Worm (Caenorhabditis elegans) whole organism, mixed stage, embryonic: ENCODE data around the gene btbd-10.
"Not testable (repeated sequence)": the region's sequence is repeated elsewhere in the genome, so short reads cannot be mapped to it uniquely, and the experiment has no call there.

ENCODE experiments used
- M03D4.4 ChIP-seq: sonication (generic microtip); optimal IDR thresholded peaks from 2 replicates; lab custom pipeline; 2017; ENCODE audit warnings: mild to moderate bottlenecking, missing genetic modification characterization, missing compliant biosample characterization
- bed-3 ChIP-seq: fragments of 200-800 bp; sonication (Bioruptor generic); optimal IDR thresholded peaks from 3 replicates; lab custom pipeline; 2018; ENCODE audit warnings: mild to moderate bottlenecking, missing genetic modification characterization, moderate library complexity, missing compliant biosample characterization
- ceh-39 ChIP-seq: fragments of 150-350 bp; optimal IDR thresholded peaks from 2 replicates; lab custom pipeline; 2014; ENCODE audit warnings: missing biosample characterization, missing genetic modification characterization
- ceh-43 ChIP-seq: fragments of 200-800 bp; sonication (Bioruptor generic); optimal IDR thresholded peaks from 2 replicates; lab custom pipeline; 2018; ENCODE audit warnings: mild to moderate bottlenecking, missing genetic modification characterization, moderate library complexity, missing compliant biosample characterization
- ceh-83 ChIP-seq: fragments of 200-800 bp; sonication (Bioruptor generic); optimal IDR thresholded peaks from 2 replicates; lab custom pipeline; 2018; ENCODE audit warnings: mild to moderate bottlenecking, missing genetic modification characterization, missing compliant biosample characterization
- ces-1 ChIP-seq: fragments of 150-350 bp; optimal IDR thresholded peaks from 2 replicates; lab custom pipeline; 2014; ENCODE audit warnings: missing biosample characterization, missing genetic modification reagents, missing genetic modification characterization
- drap-1 ChIP-seq: fragments of 200-800 bp; sonication (Bioruptor generic); optimal IDR thresholded peaks from 3 replicates; lab custom pipeline; 2018; ENCODE audit warnings: mild to moderate bottlenecking, missing genetic modification characterization, missing compliant biosample characterization
- elt-1 ChIP-seq: sonication (generic microtip); optimal IDR thresholded peaks from 2 replicates; lab custom pipeline; 2017; ENCODE audit warnings: missing genetic modification characterization, mild to moderate bottlenecking, missing compliant biosample characterization, antibody characterized with exemption, moderate library complexity, borderline replicate concordance; ENCODE audit not compliant: insufficient read depth
- elt-3 ChIP-seq: fragments of 150-350 bp; optimal IDR thresholded peaks from 2 replicates; lab custom pipeline; 2014; ENCODE audit warnings: missing biosample characterization, missing genetic modification characterization
- flh-1 ChIP-seq: fragments of 200-800 bp; sonication (Bioruptor generic); optimal IDR thresholded peaks from 2 replicates; lab custom pipeline; 2018; ENCODE audit warnings: mild to moderate bottlenecking, missing genetic modification characterization, moderate library complexity, missing compliant biosample characterization
- ham-2 ChIP-seq: fragments of 200-800 bp; sonication (Bioruptor generic); optimal IDR thresholded peaks from 2 replicates; lab custom pipeline; 2018; ENCODE audit warnings: mild to moderate bottlenecking, missing genetic modification characterization, missing compliant biosample characterization
- hlh-1 ChIP-seq: fragments of 150-350 bp; optimal IDR thresholded peaks from 2 replicates; lab custom pipeline; 2014; ENCODE audit warnings: missing biosample characterization, missing genetic modification reagents, missing genetic modification characterization
- lin-13 ChIP-seq: fragments of 150-350 bp; optimal IDR thresholded peaks from 2 replicates; lab custom pipeline; 2014; ENCODE audit warnings: missing biosample characterization, missing genetic modification characterization
- lin-32 ChIP-seq: fragments of 200-800 bp; sonication (Bioruptor generic); optimal IDR thresholded peaks from 2 replicates; lab custom pipeline; 2018; ENCODE audit warnings: mild to moderate bottlenecking, missing genetic modification characterization, missing compliant biosample characterization
- lsy-2 ChIP-seq: fragments of 150-350 bp; optimal IDR thresholded peaks from 2 replicates; lab custom pipeline; 2014; ENCODE audit warnings: missing biosample characterization, missing genetic modification characterization
- mab-5 ChIP-seq: fragments of 150-350 bp; optimal IDR thresholded peaks from 2 replicates; lab custom pipeline; 2014; ENCODE audit warnings: missing biosample characterization, missing genetic modification characterization
- mep-1 ChIP-seq: fragments of 150-350 bp; optimal IDR thresholded peaks from 2 replicates; lab custom pipeline; 2017; ENCODE audit warnings: missing biosample characterization, missing genetic modification reagents, missing genetic modification characterization, inconsistent platforms
- mls-2 ChIP-seq: sonication (generic microtip); optimal IDR thresholded peaks from 2 replicates; lab custom pipeline; 2016; ENCODE audit warnings: mild to moderate bottlenecking, missing genetic modification characterization, moderate library complexity, missing compliant biosample characterization
- nhr-12 ChIP-seq: fragments of 150-350 bp; optimal IDR thresholded peaks from 2 replicates; lab custom pipeline; 2014; ENCODE audit warnings: missing biosample characterization, missing genetic modification characterization
- nhr-2 ChIP-seq: fragments of 150-350 bp; optimal IDR thresholded peaks from 2 replicates; lab custom pipeline; 2014; ENCODE audit warnings: missing biosample characterization, missing genetic modification characterization
- nhr-28 ChIP-seq: fragments of 150-350 bp; optimal IDR thresholded peaks from 2 replicates; lab custom pipeline; 2014; ENCODE audit warnings: missing biosample characterization, missing genetic modification characterization
- nhr-76 ChIP-seq: sonication (generic microtip); optimal IDR thresholded peaks from 2 replicates; lab custom pipeline; 2017; ENCODE audit warnings: missing biosample characterization, missing genetic modification characterization
- pha-4 ChIP-seq: fragments of 150-350 bp; optimal IDR thresholded peaks from 2 replicates; lab custom pipeline; 2018; ENCODE audit warnings: missing biosample characterization, missing genetic modification reagents, missing genetic modification characterization
- sem-2 ChIP-seq: fragments of 200-800 bp; sonication (Bioruptor generic); optimal IDR thresholded peaks from 2 replicates; lab custom pipeline; 2018; ENCODE audit warnings: mild to moderate bottlenecking, missing genetic modification characterization, missing compliant biosample characterization
- snpc-4 ChIP-seq: fragments of 150-350 bp; optimal IDR thresholded peaks from 2 replicates; lab custom pipeline; 2014; ENCODE audit warnings: missing biosample characterization, missing genetic modification characterization
- sptf-1 ChIP-seq: sonication (generic microtip); optimal IDR thresholded peaks from 2 replicates; lab custom pipeline; 2017; ENCODE audit warnings: mild to moderate bottlenecking, missing genetic modification characterization, moderate library complexity, missing compliant biosample characterization
- tbx-8 ChIP-seq: fragments of 200-800 bp; sonication (Bioruptor generic); optimal IDR thresholded peaks from 2 replicates; lab custom pipeline; 2018; ENCODE audit warnings: mild to moderate bottlenecking, missing genetic modification characterization, moderate library complexity, missing compliant biosample characterization
- unc-120 ChIP-seq: sonication (generic microtip); optimal IDR thresholded peaks from 2 replicates; lab custom pipeline; 2017; ENCODE audit warnings: missing genetic modification characterization, missing compliant biosample characterization; ENCODE audit not compliant: poor library complexity, severe bottlenecking
- unc-39 ChIP-seq: fragments of 150-350 bp; optimal IDR thresholded peaks from 2 replicates; lab custom pipeline; 2014; ENCODE audit warnings: missing biosample characterization, missing genetic modification characterization
- unc-62 ChIP-seq: fragments of 150-350 bp; optimal IDR thresholded peaks from 2 replicates; lab custom pipeline; 2014; ENCODE audit warnings: missing biosample characterization, missing genetic modification reagents, missing genetic modification characterization
- ztf-11 ChIP-seq: fragments of 150-350 bp; optimal IDR thresholded peaks from 2 replicates; lab custom pipeline; 2014; ENCODE audit warnings: missing biosample characterization, missing genetic modification characterization

The btbd-10 gene

ce11 chrII:4908160-4908559 is 3.4 kb downstream of the btbd-10 start:
- no peak for TF ChIP-seq nhr-12
- TF ChIP-seq ham-2 (GFP tag; lab: Kevin White, UChicago): peak; percentile 40
- no peak for TF ChIP-seq sptf-1
- no peak for TF ChIP-seq mls-2 (tag; lab: Kevin White, UChicago)
- TF ChIP-seq ces-1 (GFP tag; lab: Kevin White, UChicago): no peak
- peak; percentile 30 for TF ChIP-seq hlh-1 (tag; lab: Kevin White, UChicago)
- no peak for TF ChIP-seq drap-1 (GFP tag; lab: Kevin White, UChicago)
- no peak for TF ChIP-seq ztf-11 (tag; lab: Kevin White, UChicago)
- no peak for TF ChIP-seq M03D4.4 (tag; lab: Kevin White, UChicago)
- no peak for TF ChIP-seq tbx-8 (GFP tag; lab: Kevin White, UChicago)
- no peak for TF ChIP-seq mep-1 (tag; lab: Kevin White, UChicago)
- no peak for TF ChIP-seq unc-39
- TF ChIP-seq flh-1 (GFP tag; lab: Kevin White, UChicago): no peak
- TF ChIP-seq mab-5 (tag; lab: Kevin White, UChicago): no peak
- no peak for TF ChIP-seq snpc-4 (tag; lab: Kevin White, UChicago)
- TF ChIP-seq ceh-43 (GFP tag; lab: Kevin White, UChicago): no peak
- peak; percentile 38 for TF ChIP-seq unc-120 (tag; lab: Kevin White, UChicago)
- TF ChIP-seq unc-62 (GFP tag; lab: Kevin White, UChicago): peak; percentile 76
- TF ChIP-seq lin-32: no peak
- TF ChIP-seq bed-3 (GFP tag; lab: Kevin White, UChicago): no peak
- TF ChIP-seq ceh-83 (GFP tag; lab: Kevin White, UChicago): no peak

- no peak for TF ChIP-seq elt-1 (tag; lab: Kevin White, UChicago)
- TF ChIP-seq sptf-1: no peak
- no peak for TF ChIP-seq hlh-1 (tag; lab: Kevin White, UChicago)
- TF ChIP-seq nhr-2: no peak
- TF ChIP-seq nhr-76 (tag; lab: Kevin White, UChicago): no peak
- TF ChIP-seq lsy-2 (tag; lab: Kevin White, UChicago): no peak
- TF ChIP-seq nhr-28: no peak
- no peak for TF ChIP-seq unc-39
Observed at ce11 chrII:4914214-4914613, 9.4 kb downstream of the btbd-10 start, which contains the start of gene R05F9.11. Gene R05F9.11, minus strand, starts transcription at chrII:4914218.

ce11 chrII:4915572-4915971 is 10.8 kb downstream of the btbd-10 start:
- TF ChIP-seq elt-3 (no peak), unc-120 (tag; lab: Kevin White, UChicago) (no peak), bed-3 (GFP tag; lab: Kevin White, UChicago) (no peak), tbx-8 (GFP tag; lab: Kevin White, UChicago) (no peak), ham-2 (GFP tag; lab: Kevin White, UChicago) (no peak), ceh-39 (tag; lab: Kevin White, UChicago) (no peak), ceh-43 (GFP tag; lab: Kevin White, UChicago) (no peak), mls-2 (tag; lab: Kevin White, UChicago) (no peak), lin-13 (no peak), nhr-28 (no peak), snpc-4 (tag; lab: Kevin White, UChicago) (no peak), mab-5 (tag; lab: Kevin White, UChicago) (no peak), sptf-1 (no peak), unc-39 (no peak), lin-32 (no peak), ceh-83 (GFP tag; lab: Kevin White, UChicago) (no peak), pha-4 (tag; lab: Kevin White, UChicago) (no peak)
- TF ChIP-seq, all 35 proteins: peak for 0

ce11 chrII:4916462-4916861 is 11.7 kb downstream of the btbd-10 start, which contains the start of gene msp-31:
Gene msp-31, minus strand, starts transcription at chrII:4916562.
- TF ChIP-seq sptf-1; nhr-2; sem-2 (GFP tag; lab: Kevin White, UChicago): not testable (repeated sequence)
- TF ChIP-seq, all 35 proteins: peak for 0; not testable (repeated sequence) for 35

ce11 chrII:4918501-4919021 is 13.8 kb downstream of the btbd-10 start:
- TF ChIP-seq nhr-12 (no peak), nhr-2 (peak; percentile 64), nhr-28 (no peak), unc-39 (no peak)
